Worm (Caenorhabditis elegans): Measurements from ENCODE around the gene T03F6.9.

DNA sequence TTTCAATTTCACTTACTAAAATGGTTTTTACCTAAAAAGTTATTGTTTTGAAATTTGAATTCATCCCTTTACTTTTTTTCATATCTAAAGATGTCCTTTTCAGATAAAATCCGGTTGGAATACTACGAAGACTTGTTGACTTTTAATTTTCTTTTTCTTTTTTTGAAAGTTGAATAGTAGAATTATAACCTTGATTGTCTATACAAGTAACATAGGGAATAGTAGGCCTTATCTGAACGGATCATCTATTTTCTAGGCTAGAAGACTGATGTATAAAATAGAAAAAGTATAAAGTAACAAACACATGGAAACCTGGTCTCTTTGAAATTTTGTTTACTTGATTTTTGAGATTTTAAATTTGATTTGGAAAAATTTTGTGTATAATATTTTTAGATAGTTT lies 10.0 kb upstream of the T03F6.9 start:
- TF ChIP-seq W03F9.2 (tag; optimal IDR thresholded peaks at IDR 0.05), result no peak
- TF ChIP-seq dao-5 (tag; optimal IDR thresholded peaks at IDR 0.05), result no peak
